Fruit fly (Drosophila melanogaster) whole organism, pupa: ENCODE results near the gene CG5815.
A peak's percentile ranks its signal among the peaks of the same experiment; 100 is the strongest.

Experiments used
- CG10348 ChIP-seq: fragments of 200-800 bp; sonication (Bioruptor generic); IDR thresholded peaks from 2 replicates; pipeline ENCODE4 v1.3.6; 2022; ENCODE audit warnings: missing biosample characterization, missing genetic modification characterization
- CG12605 ChIP-seq: fragments of 200-800 bp; sonication (Bioruptor generic); IDR thresholded peaks from 2 replicates; pipeline ENCODE4 v1.3.6; 2022; ENCODE audit warnings: missing biosample characterization, missing genetic modification characterization
- CG13204 ChIP-seq: fragments of 200-800 bp; sonication (Bioruptor generic); optimal IDR thresholded peaks from 2 replicates; lab custom pipeline; 2018; ENCODE audit warnings: missing biosample characterization, mild to moderate bottlenecking, missing genetic modification characterization, moderate library complexity
- CG14655 ChIP-seq: fragments of 200-800 bp; sonication (Bioruptor generic); optimal IDR thresholded peaks from 3 replicates; lab custom pipeline; 2017; ENCODE audit warnings: mild to moderate bottlenecking, missing biosample characterization, missing genetic modification reagents, missing genetic modification characterization
- CG15710 ChIP-seq: fragments of 200-800 bp; sonication (Bioruptor generic); optimal IDR thresholded peaks from 2 replicates; lab custom pipeline; 2018; ENCODE audit warnings: missing biosample characterization, mild to moderate bottlenecking, missing genetic modification characterization, moderate library complexity
- CG17806 ChIP-seq: fragments of 200-800 bp; sonication (Bioruptor generic); optimal IDR thresholded peaks from 2 replicates; lab custom pipeline; 2018; ENCODE audit warnings: missing biosample characterization, mild to moderate bottlenecking, missing genetic modification characterization, moderate library complexity
- CG32121 ChIP-seq: fragments of 200-800 bp; sonication (Bioruptor generic); IDR thresholded peaks from 2 replicates; pipeline ENCODE4 v1.3.6; 2022; ENCODE audit warnings: missing biosample characterization, missing genetic modification characterization
- CG34367 ChIP-seq: fragments of 200-800 bp; sonication (Bioruptor generic); optimal IDR thresholded peaks from 2 replicates; lab custom pipeline; 2018; ENCODE audit warnings: missing biosample characterization, mild to moderate bottlenecking, missing genetic modification characterization
- CG4496 ChIP-seq: fragments of 200-800 bp; sonication (Bioruptor generic); IDR thresholded peaks from 3 replicates; pipeline ENCODE4 v1.3.6; 2022; ENCODE audit warnings: missing biosample characterization, missing genetic modification characterization
- CG8159 ChIP-seq: fragments of 200-800 bp; sonication (Bioruptor generic); optimal IDR thresholded peaks from 3 replicates; lab custom pipeline; 2018; ENCODE audit warnings: missing biosample characterization, mild to moderate bottlenecking, missing genetic modification characterization, moderate library complexity
- CG8301 ChIP-seq: fragments of 200-800 bp; sonication (Bioruptor generic); optimal IDR thresholded peaks from 2 replicates; lab custom pipeline; 2018; ENCODE audit warnings: missing biosample characterization, mild to moderate bottlenecking, missing genetic modification characterization
- CG9948 ChIP-seq: fragments of 200-800 bp; sonication (Bioruptor generic); optimal IDR thresholded peaks from 2 replicates; lab custom pipeline; 2018; ENCODE audit warnings: missing biosample characterization, mild to moderate bottlenecking, missing genetic modification characterization, moderate library complexity
- D1 ChIP-seq: fragments of 200-800 bp; sonication (Bioruptor generic); optimal IDR thresholded peaks from 2 replicates; lab custom pipeline; 2018; ENCODE audit warnings: missing biosample characterization, mild to moderate bottlenecking, missing genetic modification characterization, moderate library complexity
- EcR ChIP-seq: fragments of 200-800 bp; sonication (Bioruptor generic); optimal IDR thresholded peaks from 3 replicates; lab custom pipeline; 2019; ENCODE audit warnings: missing biosample characterization, missing genetic modification characterization, mild to moderate bottlenecking, moderate library complexity, missing genetic modification reagents
- Ets98B ChIP-seq: fragments of 200-800 bp; sonication (Bioruptor generic); IDR thresholded peaks from 2 replicates; pipeline ENCODE4 v1.3.6; 2022; ENCODE audit warnings: missing biosample characterization, missing genetic modification characterization
- Pif1A ChIP-seq: fragments of 200-800 bp; sonication (Bioruptor generic); optimal IDR thresholded peaks from 3 replicates; lab custom pipeline; 2016; ENCODE audit warnings: missing biosample characterization, missing genetic modification characterization
- Pif1B ChIP-seq: fragments of 200-800 bp; sonication (Bioruptor generic); optimal IDR thresholded peaks from 3 replicates; lab custom pipeline; 2016; ENCODE audit warnings: missing biosample characterization, missing genetic modification characterization
- Snoo ChIP-seq: fragments of 200-800 bp; sonication (Bioruptor generic); optimal IDR thresholded peaks from 3 replicates; lab custom pipeline; 2017; ENCODE audit warnings: missing biosample characterization, mild to moderate bottlenecking, missing genetic modification characterization, inconsistent platforms
- fd96Ca ChIP-seq: fragments of 200-800 bp; sonication (Bioruptor generic); IDR thresholded peaks from 3 replicates; pipeline ENCODE4 v1.3.6; 2022; ENCODE audit warnings: missing biosample characterization, missing genetic modification characterization
- gl ChIP-seq: fragments of 200-800 bp; sonication (Bioruptor generic); optimal IDR thresholded peaks from 2 replicates; lab custom pipeline; 2018; ENCODE audit warnings: missing biosample characterization, mild to moderate bottlenecking, missing genetic modification characterization
- rn ChIP-seq: fragments of 200-800 bp; sonication (Bioruptor generic); IDR thresholded peaks from 2 replicates; pipeline ENCODE4 v1.3.6; 2022; ENCODE audit warnings: missing biosample characterization, missing genetic modification characterization

CG5815 gene

dm6 chr3R:27129580-27130385 is 17.4 kb downstream of the CG5815 start:
- TF ChIP-seq CG34367 (tag; lab: Kevin White, UChicago) (peak; percentile 45), Ets98B (peak; percentile 78), CG17806 (tag; lab: Kevin White, UChicago) (peak; percentile 66), rn (GFP tag; lab: Robert Waterston, UW) (peak; percentile 59; the same call in 1 of the 2 replicates), D1 (tag; lab: Kevin White, UChicago) (no peak), Snoo (tag; lab: Kevin White, UChicago) (peak; percentile 70), CG12605 (GFP tag; lab: Robert Waterston, UW) (peak; percentile 61; the same call in 1 of the 2 replicates), CG8159 (no peak), CG14655 (no peak), EcR (GFP tag; lab: Kevin White, UChicago) (peak; percentile 91), CG9948 (tag; lab: Kevin White, UChicago) (peak; percentile 35), CG10348 (GFP tag; lab: Robert Waterston, UW) (no peak), Pif1B (peak; percentile 68), CG4496 (GFP tag; lab: Robert Waterston, UW) (peak; percentile 88), gl (tag; lab: Kevin White, UChicago) (peak; percentile 5), CG32121 (GFP tag; lab: Robert Waterston, UW) (peak; percentile 73), CG13204 (GFP tag; lab: Kevin White, UChicago) (no peak), CG8301 (tag; lab: Kevin White, UChicago) (peak; percentile 57), fd96Ca (GFP tag; lab: Robert Waterston, UW) (peak; percentile 73), Pif1A (GFP tag; lab: Kevin White, UChicago) (peak; percentile 86), CG15710 (tag; lab: Kevin White, UChicago) (peak; percentile 68)

DNA sequence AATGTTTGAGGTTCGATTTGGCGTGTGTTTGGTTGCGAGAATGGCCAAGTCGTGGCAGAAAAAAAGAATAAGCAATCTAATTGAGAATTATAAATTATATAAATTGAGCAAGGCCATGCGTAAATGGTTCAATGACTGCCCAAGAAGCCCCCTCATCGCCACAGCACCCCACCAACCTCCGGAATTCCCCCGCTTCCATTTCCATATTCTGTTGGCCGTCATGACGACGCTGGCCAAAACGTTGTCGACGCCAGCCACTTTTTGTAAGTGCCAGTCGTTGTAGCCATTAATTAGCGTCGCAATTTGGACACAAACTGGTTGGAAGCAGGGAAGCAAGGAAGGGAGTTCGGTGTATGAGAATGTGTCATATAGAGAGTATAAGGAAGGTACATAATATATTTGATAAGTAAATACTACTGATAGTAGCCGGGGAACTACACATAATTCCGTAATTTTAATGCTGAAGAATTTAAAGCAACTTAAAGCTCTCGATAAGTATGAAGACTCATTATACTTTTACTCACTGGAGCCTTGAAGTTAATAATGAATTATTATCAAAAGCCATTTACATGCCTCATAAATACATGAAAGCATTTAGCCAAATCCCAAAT is 18.3 kb downstream of the CG5815 start:
- TF ChIP-seq CG10348 (GFP tag; lab: Robert Waterston, UW) (no peak), CG17806 (tag; lab: Kevin White, UChicago) (no peak), CG12605 (GFP tag; lab: Robert Waterston, UW) (no peak), Pif1A (GFP tag; lab: Kevin White, UChicago) (no peak), CG9948 (tag; lab: Kevin White, UChicago) (no peak), CG4496 (GFP tag; lab: Robert Waterston, UW) (0 out of 3 replicates have a peak, but pooled peaks have one; percentile 7), gl (tag; lab: Kevin White, UChicago) (no peak), CG13204 (GFP tag; lab: Kevin White, UChicago) (no peak), Ets98B (no peak), Pif1B (no peak), EcR (GFP tag; lab: Kevin White, UChicago) (peak; percentile 74), CG14655 (no peak)

- no peak for TF ChIP-seq Ets98B
- no peak for TF ChIP-seq CG10348 (GFP tag; lab: Robert Waterston, UW)
- TF ChIP-seq rn (GFP tag; lab: Robert Waterston, UW) = no peak
- no peak for TF ChIP-seq CG12605 (GFP tag; lab: Robert Waterston, UW)
Observed at dm6 chr3R:27131408-27131807, 19.0 kb downstream of the CG5815 start.

DNA sequence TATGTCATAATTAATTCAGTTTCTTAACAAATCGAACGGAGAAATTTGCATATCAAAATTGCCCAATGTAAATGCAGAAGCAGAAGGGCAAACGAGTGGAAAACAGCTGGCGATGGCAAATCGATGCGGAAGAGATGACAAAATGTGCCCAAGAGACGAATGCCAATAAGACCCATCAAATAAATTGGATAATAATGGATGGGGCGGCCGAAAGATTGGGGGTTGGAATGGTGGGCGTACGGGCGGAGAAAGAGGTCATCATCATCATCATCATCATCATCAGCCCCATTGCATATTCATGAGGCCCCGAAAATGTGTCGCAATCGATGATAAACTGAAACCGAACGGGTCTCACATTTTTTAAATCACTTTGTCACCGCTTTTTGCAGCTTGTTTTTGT is 21.6 kb downstream of the CG5815 start:
- TF ChIP-seq rn (GFP tag; lab: Robert Waterston, UW) (no peak), D1 (tag; lab: Kevin White, UChicago) (no peak)

dm6 chr3R:27134728-27135361 is 22.5 kb downstream of the CG5815 start:
- TF ChIP-seq CG4496 (GFP tag; lab: Robert Waterston, UW) (0 out of 3 replicates have a peak, but pooled peaks have one; percentile 17), D1 (tag; lab: Kevin White, UChicago) (no peak)
